Fruit fly (Drosophila melanogaster) whole organism, prepupa: ENCODE results near the gene CG42750.

Experiments
- CG11762 ChIP-seq: fragments of 200-800 bp; sonication (Bioruptor generic); optimal IDR thresholded peaks from 3 replicates; lab custom pipeline; 2016; ENCODE audit warnings: missing biosample characterization, missing genetic modification characterization; ENCODE audit not compliant: insufficient read depth
- CG11902 ChIP-seq: fragments of 200-800 bp; sonication (Bioruptor generic); optimal IDR thresholded peaks from 3 replicates; lab custom pipeline; 2016; ENCODE audit warnings: missing biosample characterization, missing genetic modification characterization
- CG16779 ChIP-seq: fragments of 200-800 bp; sonication (Bioruptor generic); optimal IDR thresholded peaks from 3 replicates; lab custom pipeline; 2017; ENCODE audit warnings: missing biosample characterization, mild to moderate bottlenecking, missing genetic modification characterization
- CG3032 ChIP-seq: fragments of 200-800 bp; optimal IDR thresholded peaks from 2 replicates; lab custom pipeline; 2019; ENCODE audit warnings: missing biosample characterization, mild to moderate bottlenecking, missing genetic modification characterization, moderate library complexity
- CG32006 ChIP-seq: fragments of 200-800 bp; sonication (Bioruptor generic); optimal IDR thresholded peaks from 3 replicates; lab custom pipeline; 2017; ENCODE audit warnings: missing biosample characterization, mild to moderate bottlenecking, missing genetic modification characterization
- CG6792 ChIP-seq: fragments of 200-800 bp; sonication (Bioruptor generic); optimal IDR thresholded peaks from 3 replicates; lab custom pipeline; 2016; ENCODE audit warnings: missing biosample characterization, missing genetic modification characterization
- CG6854 ChIP-seq: fragments of 200-800 bp; sonication (Bioruptor generic); optimal IDR thresholded peaks from 2 replicates; lab custom pipeline; 2017; ENCODE audit warnings: missing biosample characterization, mild to moderate bottlenecking, missing genetic modification characterization
- CG8119 ChIP-seq: fragments of 200-800 bp; sonication (Bioruptor generic); IDR thresholded peaks from 3 replicates; pipeline ENCODE4 v1.3.6; 2022; ENCODE audit warnings: missing biosample characterization, missing genetic modification characterization
- CG8319 ChIP-seq: fragments of 200-800 bp; sonication (Bioruptor generic); optimal IDR thresholded peaks from 3 replicates; lab custom pipeline; 2016; ENCODE audit warnings: missing biosample characterization, missing genetic modification characterization
- CG9139 ChIP-seq: fragments of 200-800 bp; sonication (Bioruptor generic); optimal IDR thresholded peaks from 3 replicates; lab custom pipeline; 2017; ENCODE audit warnings: missing biosample characterization, mild to moderate bottlenecking, missing genetic modification characterization
- Eip75B ChIP-seq: fragments of 200-800 bp; sonication (Bioruptor generic); optimal IDR thresholded peaks from 3 replicates; lab custom pipeline; 2016; ENCODE audit warnings: missing biosample characterization, missing genetic modification characterization
- Eip78C ChIP-seq: fragments of 200-800 bp; sonication (Bioruptor generic); peaks from one replicate; lab custom pipeline; 2016; ENCODE audit warnings: missing biosample characterization, missing genetic modification characterization
- Eip93F ChIP-seq: fragments of 200-800 bp; sonication (Bioruptor generic); optimal IDR thresholded peaks from 2 replicates; lab custom pipeline; 2016; ENCODE audit warnings: missing biosample characterization, mild to moderate bottlenecking, missing genetic modification characterization
- Ets21C ChIP-seq: fragments of 200-800 bp; sonication (Bioruptor generic); optimal IDR thresholded peaks from 3 replicates; lab custom pipeline; 2016; ENCODE audit warnings: missing biosample characterization, missing genetic modification characterization
- Ets96B ChIP-seq: fragments of 200-800 bp; optimal IDR thresholded peaks from 2 replicates; lab custom pipeline; 2019; ENCODE audit warnings: missing biosample characterization, mild to moderate bottlenecking, missing genetic modification characterization, moderate library complexity
- Hr38 ChIP-seq: sonication (Bioruptor generic); optimal IDR thresholded peaks from 2 replicates; lab custom pipeline; 2016; ENCODE audit warnings: missing biosample characterization, missing genetic modification characterization
- Hr39 ChIP-seq: fragments of 200-800 bp; sonication (Bioruptor generic); optimal IDR thresholded peaks from 2 replicates; lab custom pipeline; 2016; ENCODE audit warnings: missing biosample characterization, missing genetic modification characterization
- OdsH ChIP-seq: fragments of 200-800 bp; sonication (Bioruptor generic); optimal IDR thresholded peaks from 3 replicates; lab custom pipeline; 2016; ENCODE audit warnings: missing biosample characterization, missing genetic modification characterization
- Smox ChIP-seq: fragments of 200-800 bp; sonication (Bioruptor generic); optimal IDR thresholded peaks from 3 replicates; lab custom pipeline; 2016; ENCODE audit warnings: missing biosample characterization, missing genetic modification characterization
- Sox102F ChIP-seq: fragments of 200-800 bp; sonication (Bioruptor generic); optimal IDR thresholded peaks from 2 replicates; lab custom pipeline; 2016; ENCODE audit warnings: missing biosample characterization, mild to moderate bottlenecking, missing genetic modification characterization
- Sox14 ChIP-seq: fragments of 200-800 bp; sonication (Bioruptor generic); optimal IDR thresholded peaks from 3 replicates; lab custom pipeline; 2016; ENCODE audit warnings: missing biosample characterization, missing genetic modification characterization
- Sox15 ChIP-seq: fragments of 200-800 bp; sonication (Bioruptor generic); optimal IDR thresholded peaks from 3 replicates; lab custom pipeline; 2016; ENCODE audit warnings: missing biosample characterization, missing genetic modification characterization
- dac ChIP-seq: fragments of 200-800 bp; sonication (Bioruptor generic); optimal IDR thresholded peaks from 2 replicates; lab custom pipeline; 2017; ENCODE audit warnings: missing biosample characterization, mild to moderate bottlenecking, missing genetic modification characterization
- dsx ChIP-seq: fragments of 200-800 bp; optimal IDR thresholded peaks from 3 replicates; lab custom pipeline; 2019; ENCODE audit warnings: missing biosample characterization, mild to moderate bottlenecking, missing genetic modification characterization, moderate library complexity; ENCODE audit not compliant: poor library complexity, severe bottlenecking
- esn ChIP-seq: fragments of 200-800 bp; sonication (Bioruptor generic); optimal IDR thresholded peaks from 2 replicates; lab custom pipeline; 2016; ENCODE audit warnings: missing biosample characterization, mild to moderate bottlenecking, missing genetic modification characterization, moderate library complexity
- fd59A ChIP-seq: fragments of 200-800 bp; sonication (Bioruptor generic); optimal IDR thresholded peaks from 2 replicates; lab custom pipeline; 2017; ENCODE audit warnings: missing biosample characterization, mild to moderate bottlenecking, missing genetic modification characterization, missing genetic modification reagents
- fd85E ChIP-seq: fragments of 200-800 bp; sonication (Bioruptor generic); optimal IDR thresholded peaks from 3 replicates; lab custom pipeline; 2016; ENCODE audit warnings: missing biosample characterization, missing genetic modification characterization
- fkh ChIP-seq: fragments of 200-800 bp; sonication (Bioruptor generic); optimal IDR thresholded peaks from 3 replicates; lab custom pipeline; 2017; ENCODE audit warnings: missing biosample characterization, mild to moderate bottlenecking, missing genetic modification characterization, moderate library complexity
- net ChIP-seq: fragments of 200-800 bp; sonication (Bioruptor generic); optimal IDR thresholded peaks from 3 replicates; lab custom pipeline; 2016; ENCODE audit warnings: missing biosample characterization, missing genetic modification characterization
- salr ChIP-seq, 2 experiments: fragments of 200-800 bp; sonication (Bioruptor generic); optimal IDR thresholded peaks; 3 replicates each; lab custom pipeline; 2016 to 2018; ENCODE audit warnings: missing biosample characterization in 2 of 2, missing genetic modification characterization in 2 of 2, mild to moderate bottlenecking in 1 of 2
- spab ChIP-seq: fragments of 200-800 bp; sonication (Bioruptor generic); optimal IDR thresholded peaks from 2 replicates; lab custom pipeline; 2017; ENCODE audit warnings: missing biosample characterization, mild to moderate bottlenecking, missing genetic modification characterization, missing genetic modification reagents
- ss ChIP-seq, 2 experiments: fragments of 200-800 bp; sonication (Bioruptor generic); optimal IDR thresholded peaks; 2 replicates in 1 of 2; 3 replicates in 1 of 2; lab custom pipeline; 2017 to 2018; ENCODE audit warnings: mild to moderate bottlenecking in 2 of 2, missing biosample characterization in 2 of 2, missing genetic modification characterization in 2 of 2, moderate library complexity in 1 of 2
- svp ChIP-seq: fragments of 200-800 bp; sonication (Bioruptor generic); peaks from one replicate; lab custom pipeline; 2016; ENCODE audit warnings: missing biosample characterization, missing genetic modification characterization
- vri ChIP-seq: fragments of 200-800 bp; sonication (Bioruptor generic); optimal IDR thresholded peaks from 3 replicates; lab custom pipeline; 2016; ENCODE audit warnings: missing biosample characterization, mild to moderate bottlenecking, missing genetic modification characterization

The CG42750 gene

DNA sequence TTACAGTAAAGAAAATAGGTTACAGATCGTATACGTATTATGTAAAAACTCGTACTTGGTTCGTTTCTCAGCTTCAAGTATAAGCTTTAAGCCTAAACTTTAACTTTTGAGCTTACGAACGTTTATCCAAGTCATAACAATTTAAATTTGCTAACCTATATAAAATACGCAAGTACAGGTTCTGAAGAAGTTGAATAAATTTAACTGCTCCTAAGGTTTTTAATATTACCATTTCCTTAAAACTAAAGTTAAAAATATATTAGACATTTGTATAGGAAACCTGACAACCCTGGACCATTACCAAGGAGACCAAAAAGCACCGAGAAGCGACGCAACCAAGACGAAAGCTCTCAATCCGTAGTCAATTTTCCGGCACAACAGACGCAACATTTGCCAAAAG, 155.9 kb downstream of the CG42750 start, which contains the start of gene CG5758 (continued):
- TF ChIP-seq esn (GFP tag; lab: Kevin White, UChicago) (peak; percentile 50), CG11902 (GFP tag; lab: Kevin White, UChicago) (no peak), CG6854 (GFP tag; lab: Kevin White, UChicago) (no peak), Smox (GFP tag; lab: Kevin White, UChicago) (peak; percentile 50), Hr39 (peak; percentile 31), CG3032 (tag; lab: Kevin White, UChicago) (no peak), Hr38 (no peak), dsx (GFP tag; lab: Kevin White, UChicago) (no peak), net (peak; percentile 30), CG8119 (peak; percentile 16; the same call in 1 of the 3 replicates), fd85E (GFP tag; lab: Kevin White, UChicago) (no peak), Eip75B (peak; percentile 31), Ets21C (no peak), Sox14 (GFP tag; lab: Kevin White, UChicago) (peak; percentile 33), CG11762 (no peak), salr (GFP tag; optimal IDR thresholded peaks at IDR 0.05; lab: Kevin White, UChicago) (no peak)
- TF ChIP-seq, all 60 proteins: peak for 25

DNA sequence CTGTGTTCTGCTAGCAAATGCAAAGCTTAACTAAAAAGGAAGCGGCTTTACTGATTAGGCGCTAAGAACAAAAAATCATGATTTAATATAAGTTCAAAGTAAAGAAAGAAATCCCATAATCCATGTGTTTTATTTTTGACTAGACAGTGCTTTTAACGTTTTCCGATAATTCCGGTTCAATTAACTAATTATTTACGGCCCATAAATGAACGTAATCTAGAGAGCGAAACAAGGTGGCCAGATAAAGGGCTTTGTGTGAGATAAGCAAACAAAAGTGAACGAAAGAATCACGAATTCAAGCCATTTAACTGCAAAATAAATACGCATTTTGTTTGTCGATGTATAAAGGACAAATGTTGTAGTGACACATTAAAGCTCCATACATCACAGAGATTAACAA, 160.5 kb downstream of the CG42750 start:
- TF ChIP-seq net = no peak
- peak; percentile 54 for TF ChIP-seq svp (GFP tag; lab: Kevin White, UChicago)
- TF ChIP-seq vri (GFP tag; lab: Kevin White, UChicago) = peak; percentile 31
- peak; percentile 13 for TF ChIP-seq fkh

- no peak for TF ChIP-seq Hr38
- peak; percentile 77 for TF ChIP-seq svp (GFP tag; lab: Kevin White, UChicago)
- peak; percentile 48 for TF ChIP-seq Eip93F (GFP tag; lab: Kevin White, UChicago)
- no peak for TF ChIP-seq CG9139 (GFP tag; lab: Kevin White, UChicago)
- TF ChIP-seq Eip78C (GFP tag; lab: Kevin White, UChicago) = peak; percentile 6
- no peak for TF ChIP-seq dsx (GFP tag; lab: Kevin White, UChicago)
- peak; percentile 22 for TF ChIP-seq vri (GFP tag; lab: Kevin White, UChicago)
- TF ChIP-seq, all 60 proteins: peak for 4
Measured at dm6 chr2L:18114176-18114703, 161.3 kb downstream of the CG42750 start, which contains the start of gene CG15152. Gene CG15152, plus strand, starts transcription at chr2L:18114547.

DNA sequence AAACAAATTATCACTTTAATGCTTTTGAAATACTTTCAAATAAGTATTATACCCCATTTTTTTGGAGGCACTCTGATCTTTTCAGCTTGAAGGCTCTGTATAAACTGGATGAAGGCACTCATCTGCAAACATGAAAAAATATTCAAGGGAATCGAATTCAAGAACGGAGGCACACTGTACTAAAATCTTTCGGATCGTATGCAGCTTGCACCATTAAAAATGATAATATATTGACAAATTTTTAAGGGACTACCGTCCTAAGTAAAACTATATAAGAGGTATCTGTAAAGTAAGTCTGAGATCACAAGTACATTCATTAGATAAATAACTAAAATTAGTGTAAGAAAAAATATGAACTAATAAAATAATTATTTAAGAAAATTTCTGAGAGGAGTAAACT, 162.5 kb downstream of the CG42750 start, which contains the start of gene CG44476:
TSS of gene CG44476 (minus strand) at position 101 of the 400 bp plus-strand sequence.
- no peak for TF ChIP-seq dac (GFP tag; lab: Kevin White, UChicago)
- TF ChIP-seq OdsH (GFP tag; lab: Kevin White, UChicago) = no peak
- TF ChIP-seq Ets21C = no peak
- TF ChIP-seq ss (GFP tag; optimal IDR thresholded peaks at IDR 0.05; lab: Kevin White, UChicago) = no peak
- TF ChIP-seq CG11762 = no peak
- TF ChIP-seq CG9139 (GFP tag; lab: Kevin White, UChicago) = no peak
- no peak for TF ChIP-seq dsx (GFP tag; lab: Kevin White, UChicago)
- TF ChIP-seq CG6792 (GFP tag; lab: Kevin White, UChicago) = no peak
- no peak for TF ChIP-seq vri (GFP tag; lab: Kevin White, UChicago)
- TF ChIP-seq salr (GFP tag; optimal IDR thresholded peaks at IDR 0.05; lab: Kevin White, UChicago) = no peak
- no peak for TF ChIP-seq fd59A (GFP tag; lab: Kevin White, UChicago)
- TF ChIP-seq Sox15 (GFP tag; lab: Kevin White, UChicago) = no peak
- no peak for TF ChIP-seq CG16779
- no peak for TF ChIP-seq Sox102F (GFP tag; lab: Kevin White, UChicago)
- TF ChIP-seq Hr39 = no peak
- no peak for TF ChIP-seq CG8319 (GFP tag; lab: Kevin White, UChicago)
- no peak for TF ChIP-seq Eip78C (GFP tag; lab: Kevin White, UChicago)
- TF ChIP-seq Ets96B = no peak
- no peak for TF ChIP-seq CG32006 (GFP tag; lab: Kevin White, UChicago)
- TF ChIP-seq spab (GFP tag; lab: Kevin White, UChicago) = no peak
